Fruit fly (Drosophila melanogaster): ENCODE results near the gene CG12268.

DNA sequence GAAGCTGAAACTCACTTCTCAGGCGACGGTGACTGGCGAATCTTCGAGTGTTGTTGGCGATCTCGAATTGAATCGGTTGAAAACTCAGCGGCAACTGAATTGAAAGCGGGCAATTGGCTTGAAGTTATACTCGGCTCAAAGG is at the start of gene CG12268:
- TF ChIP-seq HLH3B (GFP tag; IDR thresholded peaks at IDR 0.05) = no peak
- TF ChIP-seq CG3281 (GFP tag; optimal IDR thresholded peaks at IDR 0.05) = no peak
- TF ChIP-seq CG11093 (GFP tag; IDR thresholded peaks at IDR 0.05) = no peak

All from whole organism, embryonic.